Fruit fly (Drosophila melanogaster) whole organism, adult: ENCODE data around the gene Nemp.

ENCODE experiments used
- CG12768 ChIP-seq: fragments of 200-800 bp; sonication (Bioruptor generic); optimal IDR thresholded peaks from 2 replicates; lab custom pipeline; 2017; ENCODE audit warnings: missing biosample characterization, missing genetic modification characterization, mild to moderate bottlenecking, moderate library complexity, missing genetic modification reagents
- CG5204 ChIP-seq: fragments of 200-800 bp; sonication (Bioruptor generic); optimal IDR thresholded peaks from 2 replicates; lab custom pipeline; 2016; ENCODE audit warnings: missing biosample characterization, missing genetic modification characterization
- cnc ChIP-seq, 2 experiments: fragments of >200 bp; optimal IDR thresholded peaks; 2 replicates each; lab custom pipeline; 2017
- ovo ChIP-seq: fragments of 200-800 bp; sonication (Bioruptor generic); optimal IDR thresholded peaks from 2 replicates; lab custom pipeline; 2016; ENCODE audit warnings: missing biosample characterization, missing genetic modification characterization
- tj ChIP-seq: fragments of 200-800 bp; sonication (Bioruptor generic); optimal IDR thresholded peaks from 3 replicates; lab custom pipeline; 2017; ENCODE audit warnings: missing biosample characterization, mild to moderate bottlenecking, missing genetic modification characterization, moderate library complexity
- toe ChIP-seq: fragments of 200-800 bp; sonication (Bioruptor generic); optimal IDR thresholded peaks from 2 replicates; lab custom pipeline; 2016; ENCODE audit warnings: missing biosample characterization, missing genetic modification characterization

dm6 chrX:16648435-16648781, 6.4 kb downstream of the Nemp start:
- TF ChIP-seq CG5204 (no peak), cnc (optimal IDR thresholded peaks at IDR 0.05; lab: Kevin White, UChicago) (no peak), toe (no peak), tj (GFP tag; lab: Kevin White, UChicago) (peak; percentile 81), ovo (no peak), CG12768 (no peak)
